Worm (Caenorhabditis elegans): ENCODE data around the gene ZK622.1.

- TF ChIP-seq unc-62 (GFP tag; optimal IDR thresholded peaks at IDR 0.05): no peak
- no peak for TF ChIP-seq B0035.1 (tag; optimal IDR thresholded peaks at IDR 0.05)
Observed at ce11 chrII:5301810-5302209, 8.2 kb downstream of the ZK622.1 start.
